Worm (Caenorhabditis elegans) whole organism, mixed stage, embryonic: ENCODE measurements around the gene dpy-18.

Source experiments
- lsy-2 ChIP-seq: fragments of 150-350 bp; optimal IDR thresholded peaks from 2 replicates; lab custom pipeline; 2014; ENCODE audit warnings: missing biosample characterization, missing genetic modification characterization
- mep-1 ChIP-seq: fragments of 150-350 bp; optimal IDR thresholded peaks from 2 replicates; lab custom pipeline; 2017; ENCODE audit warnings: missing biosample characterization, missing genetic modification reagents, missing genetic modification characterization, inconsistent platforms
- nhr-2 ChIP-seq: fragments of 150-350 bp; optimal IDR thresholded peaks from 2 replicates; lab custom pipeline; 2014; ENCODE audit warnings: missing biosample characterization, missing genetic modification characterization
- nhr-237 ChIP-seq: fragments of 150-350 bp; optimal IDR thresholded peaks from 2 replicates; lab custom pipeline; 2014; ENCODE audit warnings: missing biosample characterization, missing genetic modification characterization
- nhr-28 ChIP-seq: fragments of 150-350 bp; optimal IDR thresholded peaks from 2 replicates; lab custom pipeline; 2014; ENCODE audit warnings: missing biosample characterization, missing genetic modification characterization
- nhr-76 ChIP-seq: sonication (generic microtip); optimal IDR thresholded peaks from 2 replicates; lab custom pipeline; 2017; ENCODE audit warnings: missing biosample characterization, missing genetic modification characterization
- pha-4 ChIP-seq: fragments of 150-350 bp; optimal IDR thresholded peaks from 2 replicates; lab custom pipeline; 2018; ENCODE audit warnings: missing biosample characterization, missing genetic modification reagents, missing genetic modification characterization
- snpc-4 ChIP-seq: fragments of 150-350 bp; optimal IDR thresholded peaks from 2 replicates; lab custom pipeline; 2014; ENCODE audit warnings: missing biosample characterization, missing genetic modification characterization
- unc-39 ChIP-seq: fragments of 150-350 bp; optimal IDR thresholded peaks from 2 replicates; lab custom pipeline; 2014; ENCODE audit warnings: missing biosample characterization, missing genetic modification characterization
- unc-62 ChIP-seq: fragments of 150-350 bp; optimal IDR thresholded peaks from 2 replicates; lab custom pipeline; 2014; ENCODE audit warnings: missing biosample characterization, missing genetic modification reagents, missing genetic modification characterization
- zip-8 ChIP-seq: fragments of 150-350 bp; optimal IDR thresholded peaks from 2 replicates; lab custom pipeline; 2014; ENCODE audit warnings: missing biosample characterization, missing genetic modification characterization

ce11 chrIII:11405049-11405448 is 27.3 kb upstream of the dpy-18 start, which contains the start of gene Y47D3B.4:
- no peak for TF ChIP-seq nhr-76 (tag; lab: Kevin White, UChicago)
- TF ChIP-seq unc-62 (GFP tag; lab: Kevin White, UChicago): no peak
- no peak for TF ChIP-seq unc-39 (tag; lab: Kevin White, UChicago)
- no peak for TF ChIP-seq nhr-28 (tag; lab: Kevin White, UChicago)
- TF ChIP-seq nhr-237 (tag; lab: Kevin White, UChicago): no peak
- TF ChIP-seq pha-4 (tag; lab: Kevin White, UChicago): no peak
- no peak for TF ChIP-seq lsy-2 (tag; lab: Kevin White, UChicago)
- no peak for TF ChIP-seq mep-1 (tag; lab: Kevin White, UChicago)
- TF ChIP-seq snpc-4 (tag; lab: Kevin White, UChicago): no peak
- TF ChIP-seq zip-8 (tag; lab: Kevin White, UChicago): no peak
- TF ChIP-seq nhr-2 (tag; lab: Kevin White, UChicago): no peak
